Worm (Caenorhabditis elegans) whole organism, midembryonic: ENCODE measurements around the gene nhr-275.

Source experiments
- T22C8.4 ChIP-seq: fragments of 200-800 bp; sonication (Bioruptor generic); IDR thresholded peaks from 2 replicates; pipeline ENCODE4 v1.3.6; 2022; ENCODE audit warnings: missing genetic modification characterization, missing compliant biosample characterization
- cog-1 ChIP-seq: sonication (generic microtip); optimal IDR thresholded peaks from 2 replicates; lab custom pipeline; 2016; ENCODE audit warnings: missing genetic modification characterization, missing compliant biosample characterization
- flt-1 ChIP-seq: fragments of 200-800 bp; sonication (Bioruptor generic); IDR thresholded peaks from 2 replicates; pipeline ENCODE4 v1.3.6; 2022; ENCODE audit warnings: missing genetic modification characterization, missing compliant biosample characterization
- klf-2 ChIP-seq: fragments of 200-800 bp; sonication (Bioruptor generic); conservative IDR thresholded peaks from 2 replicates; pipeline ENCODE4 v1.3.6; 2022; ENCODE audit warnings: missing genetic modification reagents, missing genetic modification characterization, missing compliant biosample characterization
- med-1 ChIP-seq: sonication (generic microtip); optimal IDR thresholded peaks from 2 replicates; lab custom pipeline; 2017; ENCODE audit warnings: missing genetic modification characterization, mild to moderate bottlenecking, missing compliant biosample characterization, antibody characterized with exemption, missing genetic modification reagents; ENCODE audit not compliant: insufficient read depth
- ref-1 ChIP-seq: fragments of 200-800 bp; sonication (Bioruptor generic); conservative IDR thresholded peaks from 2 replicates; pipeline ENCODE4 v1.3.6; 2022; ENCODE audit warnings: missing genetic modification reagents, missing genetic modification characterization, missing compliant biosample characterization
- tab-1 ChIP-seq: fragments of 200-800 bp; sonication (Bioruptor generic); IDR thresholded peaks from 2 replicates; pipeline ENCODE4 v1.3.6; 2022; ENCODE audit warnings: missing genetic modification characterization, missing compliant biosample characterization
- ztf-23 ChIP-seq: fragments of 200-800 bp; sonication (Bioruptor generic); IDR thresholded peaks from 2 replicates; pipeline ENCODE4 v1.3.6; 2022; ENCODE audit warnings: missing genetic modification reagents, missing genetic modification characterization, missing compliant biosample characterization
- ztf-29 ChIP-seq: fragments of 200-800 bp; sonication (Bioruptor generic); IDR thresholded peaks from 2 replicates; pipeline ENCODE4 v1.3.6; 2022; ENCODE audit warnings: missing genetic modification reagents, missing genetic modification characterization, missing compliant biosample characterization

nhr-275 gene

DNA sequence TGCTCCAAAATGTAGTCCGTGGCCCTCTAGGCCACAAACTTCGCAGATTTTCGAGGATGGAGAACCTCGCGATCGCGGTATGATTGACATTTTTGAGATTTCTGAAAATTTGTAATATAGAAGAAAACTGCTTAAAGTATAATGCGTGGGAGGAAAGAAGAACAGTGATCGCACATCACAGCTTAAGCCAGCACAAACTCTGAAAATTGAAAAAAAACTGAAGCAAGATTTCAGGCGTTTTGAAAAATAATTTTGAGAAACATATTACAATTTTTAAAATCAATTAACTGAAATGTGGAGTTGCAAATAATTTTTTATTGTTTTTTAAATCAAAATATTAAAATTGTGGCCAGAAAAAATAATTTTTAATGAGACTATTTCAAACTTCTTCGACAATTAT lies at the start of gene nhr-275:
TSS of gene nhr-275 (minus strand) at position 101 of the 400 bp plus-strand sequence.
- TF ChIP-seq tab-1 (GFP tag; lab: Robert Waterston, UW) (no peak), klf-2 (no peak), ztf-23 (no peak), ztf-29 (no peak), ref-1 (GFP tag; lab: Robert Waterston, UW) (no peak), med-1 (no peak), T22C8.4 (GFP tag; lab: Robert Waterston, UW) (no peak), cog-1 (tag; lab: Kevin White, UChicago) (no peak), flt-1 (GFP tag; lab: Robert Waterston, UW) (no peak)

- TF ChIP-seq tab-1 (GFP tag; lab: Robert Waterston, UW) (no peak), ref-1 (GFP tag; lab: Robert Waterston, UW) (no peak), cog-1 (tag; lab: Kevin White, UChicago) (no peak), klf-2 (no peak), ztf-29 (no peak), ztf-23 (no peak), T22C8.4 (GFP tag; lab: Robert Waterston, UW) (no peak), flt-1 (GFP tag; lab: Robert Waterston, UW) (no peak)
These were observed 41.4 kb upstream of the nhr-275 start for ce11 chrV:2308246-2308645.

ce11 chrV:2306383-2306782 lies 39.5 kb upstream of the nhr-275 start:
- TF ChIP-seq ref-1 (GFP tag; lab: Robert Waterston, UW) (no peak), med-1 (no peak), flt-1 (GFP tag; lab: Robert Waterston, UW) (no peak), tab-1 (GFP tag; lab: Robert Waterston, UW) (no peak), cog-1 (tag; lab: Kevin White, UChicago) (no peak), ztf-29 (no peak), ztf-23 (no peak)

DNA sequence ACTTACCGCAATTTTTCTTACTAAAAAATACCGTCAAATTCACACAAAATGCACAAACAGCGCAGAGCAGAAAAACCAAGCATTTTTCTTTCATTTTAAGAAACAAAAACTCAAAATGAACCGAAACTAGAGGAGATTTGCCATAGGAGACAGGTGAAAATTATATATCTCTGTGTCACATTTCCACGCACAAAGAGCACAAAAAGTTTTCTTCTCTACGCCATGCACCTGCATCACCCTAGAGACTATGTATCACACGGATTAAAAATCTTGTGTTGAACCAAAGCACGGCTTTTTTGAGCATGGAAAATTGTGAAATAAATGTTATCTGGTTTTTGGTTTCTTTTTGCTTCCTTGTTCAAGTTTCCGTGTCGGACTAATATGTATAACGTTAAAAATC lies 36.9 kb upstream of the nhr-275 start, which contains the start of gene irld-15:
TSS of gene irld-15 (minus strand) at position 101 of the 400 bp plus-strand sequence.
- TF ChIP-seq ztf-23 (no peak), tab-1 (GFP tag; lab: Robert Waterston, UW) (no peak), flt-1 (GFP tag; lab: Robert Waterston, UW) (no peak), med-1 (no peak), klf-2 (no peak)

DNA sequence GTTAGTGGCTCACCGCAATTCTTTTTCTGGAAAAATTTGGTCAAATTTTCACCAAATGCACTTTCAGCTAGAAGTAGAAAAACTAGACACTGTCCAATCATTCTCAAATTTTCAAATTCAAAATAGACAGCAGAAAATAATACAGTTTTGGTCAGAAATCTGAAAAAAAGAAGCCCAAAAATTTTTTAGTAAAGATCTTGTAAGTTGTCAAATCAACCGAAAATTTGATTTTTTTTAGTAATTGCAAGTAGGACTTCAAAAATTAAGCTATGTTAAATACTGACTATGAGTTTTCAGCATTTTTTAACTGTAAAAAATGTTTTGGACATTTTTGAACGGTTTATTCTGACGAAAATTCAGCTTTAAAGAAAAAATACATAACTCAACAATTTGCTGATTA lies 34.0 kb upstream of the nhr-275 start, which contains the start of gene Y19D10B.8:
TSS of gene Y19D10B.8 (minus strand) at position 101 of the 400 bp plus-strand sequence.
- TF ChIP-seq med-1 (no peak), T22C8.4 (GFP tag; lab: Robert Waterston, UW) (no peak), flt-1 (GFP tag; lab: Robert Waterston, UW) (no peak), ref-1 (GFP tag; lab: Robert Waterston, UW) (no peak), klf-2 (no peak), tab-1 (GFP tag; lab: Robert Waterston, UW) (no peak), cog-1 (tag; lab: Kevin White, UChicago) (no peak), ztf-23 (no peak), ztf-29 (no peak)

DNA sequence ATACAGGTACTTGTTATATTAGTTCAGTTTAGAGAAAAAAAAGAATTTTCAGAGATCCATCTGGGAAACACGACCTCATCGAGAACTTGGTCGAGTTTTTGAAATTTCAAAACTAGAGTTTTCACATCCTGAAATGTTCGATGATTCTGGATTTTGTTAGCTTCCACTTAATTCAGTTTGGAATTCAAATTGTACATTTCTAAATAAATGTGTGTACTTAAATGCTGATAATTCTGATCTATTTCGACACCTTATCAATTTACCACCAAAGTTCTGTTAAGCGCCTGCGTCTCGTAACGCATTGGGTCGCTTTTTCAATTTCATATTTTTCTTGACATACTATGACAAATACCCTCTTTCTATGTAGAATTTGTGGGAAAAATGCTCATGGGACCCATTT lies 27.7 kb upstream of the nhr-275 start, which contains the start of gene nhr-226:
TSS of gene nhr-226 (plus strand) at position 301 of the 400 bp plus-strand sequence.
- TF ChIP-seq tab-1 (GFP tag; lab: Robert Waterston, UW) (no peak), cog-1 (tag; lab: Kevin White, UChicago) (no peak), med-1 (no peak), ztf-23 (no peak), ref-1 (GFP tag; lab: Robert Waterston, UW) (no peak)

DNA sequence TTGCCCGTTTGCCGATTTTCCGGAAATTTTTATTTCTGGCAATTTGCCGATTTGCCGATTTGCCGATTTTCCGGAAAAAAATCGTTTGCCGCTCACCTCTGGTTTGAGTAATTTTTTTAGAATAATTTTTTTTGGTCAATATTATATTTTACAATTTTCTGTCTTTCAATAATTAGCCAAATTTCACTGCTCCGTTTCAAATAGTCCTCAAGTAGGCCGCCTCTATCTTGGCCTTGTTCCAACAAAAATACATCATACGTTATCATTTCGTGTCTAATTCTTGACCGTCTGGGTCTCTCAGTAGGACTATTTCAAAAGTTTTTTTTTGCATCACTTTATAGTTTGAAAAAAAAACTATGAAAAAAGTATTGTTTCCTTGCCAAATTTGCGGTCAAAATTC lies 25.4 kb upstream of the nhr-275 start, which contains the start of gene nhr-115:
TSS of gene nhr-115 (plus strand) at position 301 of the 400 bp plus-strand sequence.
- TF ChIP-seq klf-2 (no peak), tab-1 (GFP tag; lab: Robert Waterston, UW) (no peak), ztf-23 (no peak), flt-1 (GFP tag; lab: Robert Waterston, UW) (no peak), ref-1 (GFP tag; lab: Robert Waterston, UW) (no peak), cog-1 (tag; lab: Kevin White, UChicago) (no peak), med-1 (no peak), T22C8.4 (GFP tag; lab: Robert Waterston, UW) (no peak), ztf-29 (no peak)

DNA sequence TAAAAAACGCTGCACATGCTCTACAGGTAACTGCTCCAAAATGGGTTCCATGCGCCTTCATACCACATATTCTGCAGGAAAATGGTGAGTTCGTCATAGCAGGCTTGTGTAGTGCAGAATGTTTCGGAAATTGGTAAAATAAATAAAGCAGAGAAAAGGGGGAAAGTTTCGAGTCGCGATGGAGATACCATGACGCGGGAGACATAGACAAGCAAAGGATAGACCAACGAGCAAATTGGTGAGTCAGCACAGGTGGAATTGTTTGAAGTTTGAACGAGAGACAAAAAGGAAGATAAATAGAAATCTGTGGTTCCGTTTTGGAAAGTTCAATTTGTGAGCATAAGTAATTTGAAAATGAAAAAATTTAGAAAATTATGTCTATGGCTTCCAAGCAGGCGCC lies 23.5 kb upstream of the nhr-275 start, which contains the start of gene nhr-225:
TSS of gene nhr-225 (minus strand) at position 146 of the 400 bp plus-strand sequence.
- TF ChIP-seq med-1 (no peak), tab-1 (GFP tag; lab: Robert Waterston, UW) (no peak), cog-1 (tag; lab: Kevin White, UChicago) (no peak), flt-1 (GFP tag; lab: Robert Waterston, UW) (no peak), ztf-23 (no peak), klf-2 (no peak), ztf-29 (no peak), ref-1 (GFP tag; lab: Robert Waterston, UW) (no peak), T22C8.4 (GFP tag; lab: Robert Waterston, UW) (no peak)

- TF ChIP-seq T22C8.4 (GFP tag; lab: Robert Waterston, UW) (no peak), ref-1 (GFP tag; lab: Robert Waterston, UW) (no peak), med-1 (no peak), tab-1 (GFP tag; lab: Robert Waterston, UW) (no peak), flt-1 (GFP tag; lab: Robert Waterston, UW) (no peak), klf-2 (no peak), ztf-23 (no peak), cog-1 (tag; lab: Kevin White, UChicago) (no peak), ztf-29 (no peak)
These were observed 18.2 kb upstream of the nhr-275 start, which contains the start of gene nhr-227 for ce11 chrV:2285107-2285506. TSS of gene nhr-227 (plus strand) at chrV:2285432.

ce11 chrV:2281499-2281898 lies 14.6 kb upstream of the nhr-275 start, which contains the start of gene nhr-228:
TSS of gene nhr-228 (plus strand) at chrV:2281759.
- no peak for TF ChIP-seq ztf-23
- TF ChIP-seq cog-1 (tag; lab: Kevin White, UChicago) = peak; percentile 18

DNA sequence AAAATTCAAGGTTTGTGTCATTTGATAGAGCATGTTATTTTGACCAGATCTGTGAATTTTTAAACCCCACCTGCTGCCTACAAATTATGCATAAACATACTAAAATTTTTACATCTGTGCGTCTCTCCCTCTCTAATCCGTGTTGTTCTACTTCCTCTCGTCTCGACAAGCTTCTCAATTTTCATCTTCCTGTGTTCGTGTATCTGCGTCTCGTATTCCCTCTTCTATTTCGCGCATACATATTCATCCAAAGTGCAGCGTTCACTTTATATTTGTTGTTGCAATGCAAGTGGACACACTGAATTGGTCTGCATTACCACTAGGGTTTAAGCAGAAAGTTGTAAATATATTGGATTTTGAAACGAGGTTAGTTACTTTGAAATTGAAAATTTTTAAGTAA lies 11.7 kb upstream of the nhr-275 start, which contains the start of gene fbxa-137:
TSS of gene fbxa-137 (plus strand) at position 274 of the 400 bp plus-strand sequence.
- TF ChIP-seq ztf-29 = no peak
- peak; percentile 67 for TF ChIP-seq cog-1 (tag; lab: Kevin White, UChicago)
